Worm (Caenorhabditis elegans): ENCODE results near the gene C45H4.18.

C45H4.18 gene

DNA sequence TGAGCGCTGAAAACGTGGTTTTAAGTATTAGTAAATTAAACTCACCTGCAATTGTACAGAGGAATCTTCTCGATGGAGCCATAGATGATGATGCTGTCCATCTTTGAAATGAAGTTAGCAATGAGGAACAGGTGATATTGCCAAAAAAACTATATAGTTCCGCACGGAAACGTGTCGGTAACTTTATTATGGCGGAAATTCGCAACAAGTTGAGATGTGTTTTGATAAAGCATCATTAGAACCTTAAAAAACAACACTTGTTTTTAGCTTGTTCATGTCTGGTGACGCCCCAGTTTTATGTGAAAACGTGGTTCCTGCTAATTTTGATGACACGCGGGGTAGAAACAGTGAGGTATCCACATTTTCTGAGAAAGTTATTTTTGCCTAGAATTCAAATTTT lies 30.8 kb downstream of the C45H4.18 start, which contains the start of gene srt-40:
srt-40 (minus strand) TSS at position 101 of the 400 bp plus-strand sequence.
- TF ChIP-seq lin-15B (tag; optimal IDR thresholded peaks at IDR 0.05): no peak
- TF ChIP-seq lin-35 (GFP tag; optimal IDR thresholded peaks at IDR 0.05): no peak
- TF ChIP-seq nhr-28 (tag; optimal IDR thresholded peaks at IDR 0.05): no peak
- TF ChIP-seq nhr-85 (tag): no peak
- no peak for TF ChIP-seq unc-30 (tag; optimal IDR thresholded peaks at IDR 0.05)
- TF ChIP-seq isw-1 (GFP tag; IDR thresholded peaks at IDR 0.05): no peak
- TF ChIP-seq snu-23 (GFP tag; optimal IDR thresholded peaks at IDR 0.05): no peak
- no peak for TF ChIP-seq hpl-2 (GFP tag; optimal IDR thresholded peaks at IDR 0.05)
- no peak for TF ChIP-seq pax-3 (tag; optimal IDR thresholded peaks at IDR 0.05)
- TF ChIP-seq nhr-12 (tag; optimal IDR thresholded peaks at IDR 0.05): no peak
- no peak for TF ChIP-seq pqm-1 (tag; optimal IDR thresholded peaks at IDR 0.05)
- TF ChIP-seq unc-86 (tag; optimal IDR thresholded peaks at IDR 0.05): no peak

DNA sequence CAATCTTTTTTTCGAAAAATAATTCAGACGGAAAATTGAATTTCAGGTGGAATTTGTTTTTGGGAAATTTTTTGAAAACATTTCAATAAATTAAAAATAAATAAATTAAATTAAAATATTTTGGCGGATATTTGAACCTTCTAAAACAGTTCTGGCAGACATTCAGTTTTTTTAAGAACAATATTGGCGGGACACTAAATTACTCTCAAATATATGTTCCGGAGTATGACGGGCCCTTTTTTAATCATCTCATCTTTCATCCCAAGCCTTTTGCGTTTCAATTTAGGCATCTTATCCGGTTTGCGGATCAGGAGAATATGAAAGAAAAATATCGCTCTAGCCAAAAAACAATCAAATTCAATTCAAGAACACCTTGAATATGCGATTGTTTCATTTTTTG lies 31.5 kb downstream of the C45H4.18 start, which contains the start of gene svh-11:
svh-11 (plus strand) TSS at position 301 of the 400 bp plus-strand sequence.
- TF ChIP-seq fos-1 (tag; optimal IDR thresholded peaks at IDR 0.05): no peak
- TF ChIP-seq egl-13 (tag; optimal IDR thresholded peaks at IDR 0.05): no peak
- no peak for TF ChIP-seq mef-2 (tag; optimal IDR thresholded peaks at IDR 0.05)
- no peak for TF ChIP-seq ceh-90 (tag; optimal IDR thresholded peaks at IDR 0.05)
- TF ChIP-seq C04F5.9 (tag; optimal IDR thresholded peaks at IDR 0.05): no peak
- no peak for TF ChIP-seq pqm-1 (tag; optimal IDR thresholded peaks at IDR 0.05)
- TF ChIP-seq nhr-20 (tag; optimal IDR thresholded peaks at IDR 0.05): no peak
- TF ChIP-seq irx-1 (tag; optimal IDR thresholded peaks at IDR 0.05): no peak
- TF ChIP-seq sup-37 (GFP tag; optimal IDR thresholded peaks at IDR 0.05): no peak
- TF ChIP-seq nhr-76 (tag; optimal IDR thresholded peaks at IDR 0.05): no peak
- no peak for TF ChIP-seq nhr-28 (tag; optimal IDR thresholded peaks at IDR 0.05)
- no peak for TF ChIP-seq lin-14 (GFP tag; optimal IDR thresholded peaks at IDR 0.05)
- TF ChIP-seq nhr-11 (tag; optimal IDR thresholded peaks at IDR 0.05): no peak

DNA sequence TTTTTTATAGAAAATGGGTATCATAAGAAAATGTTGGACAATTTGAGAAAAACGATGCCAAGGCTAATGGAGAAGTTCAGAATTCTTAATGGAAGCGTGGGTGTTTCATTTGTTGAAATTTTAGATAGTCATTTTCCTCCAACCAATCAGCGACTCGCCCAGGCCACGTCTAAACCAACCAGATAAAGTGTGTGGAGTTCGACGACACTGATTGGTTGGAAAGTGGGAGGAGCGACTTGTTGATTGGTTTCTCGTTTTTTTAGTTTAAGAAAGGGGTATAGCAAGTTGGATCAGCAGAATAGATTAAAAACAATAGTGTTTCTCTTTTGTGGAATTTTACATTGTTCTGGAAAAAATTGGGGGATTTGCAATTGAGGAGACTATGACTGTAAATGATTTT lies 32.2 kb downstream of the C45H4.18 start:
- TF ChIP-seq unc-130 (tag; optimal IDR thresholded peaks at IDR 0.05): no peak
- TF ChIP-seq ceh-88 (GFP tag; IDR thresholded peaks at IDR 0.05): no peak
- TF ChIP-seq swsn-7 (tag; optimal IDR thresholded peaks at IDR 0.05): no peak
- TF ChIP-seq elt-3 (tag; optimal IDR thresholded peaks at IDR 0.05): no peak
- no peak for TF ChIP-seq fos-1 (tag; optimal IDR thresholded peaks at IDR 0.05)
- no peak for TF ChIP-seq nhr-19 (GFP tag; conservative IDR thresholded peaks at IDR 0.05)
- no peak for TF ChIP-seq ztf-11 (tag; optimal IDR thresholded peaks at IDR 0.05)
- no peak for TF ChIP-seq hpl-2 (GFP tag; optimal IDR thresholded peaks at IDR 0.05)
- no peak for TF ChIP-seq nhr-11 (tag; optimal IDR thresholded peaks at IDR 0.05)
- no peak for TF ChIP-seq fkh-4 (tag; optimal IDR thresholded peaks at IDR 0.05; ENCODE audit: borderline replicate concordance)
- TF ChIP-seq ztf-4 (tag; optimal IDR thresholded peaks at IDR 0.05): no peak
- no peak for TF ChIP-seq blmp-1 (tag; optimal IDR thresholded peaks at IDR 0.05)
- TF ChIP-seq efl-1 (optimal IDR thresholded peaks at IDR 0.05): no peak
- TF ChIP-seq efl-1 (GFP tag; optimal IDR thresholded peaks at IDR 0.05 in 1 of 2): no peak
- no peak for TF ChIP-seq lin-13 (GFP tag; optimal IDR thresholded peaks at IDR 0.05)
- no peak for TF ChIP-seq mdl-1 (tag; optimal IDR thresholded peaks at IDR 0.05)
- TF ChIP-seq lir-3 (tag; optimal IDR thresholded peaks at IDR 0.05; ENCODE audit: poor library complexity): no peak
- TF ChIP-seq unc-86 (tag; optimal IDR thresholded peaks at IDR 0.05): no peak
- TF ChIP-seq ama-1 (optimal IDR thresholded peaks at IDR 0.05): no peak
- no peak for TF ChIP-seq ets-5 (GFP tag; IDR thresholded peaks at IDR 0.05)
- no peak for TF ChIP-seq fkh-10 (GFP tag; optimal IDR thresholded peaks at IDR 0.05)

DNA sequence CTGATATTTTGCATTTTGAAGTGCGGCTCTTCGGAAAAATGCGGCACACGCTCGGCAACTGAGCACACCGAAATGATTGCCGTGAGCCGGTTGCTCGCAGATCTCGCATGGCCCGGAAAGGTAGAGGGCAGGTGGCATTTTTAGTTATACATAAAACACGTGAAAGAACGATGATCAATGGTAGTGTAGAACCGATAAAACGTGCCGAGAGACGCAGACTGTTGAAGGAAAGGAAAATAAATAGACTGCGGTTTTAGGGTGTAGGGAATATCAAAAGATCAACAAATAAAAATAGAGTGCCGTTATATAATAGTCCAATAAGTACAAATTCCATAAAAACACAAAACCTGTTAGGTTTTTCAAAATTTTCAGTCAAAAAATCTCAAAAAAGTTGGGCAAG lies 36.6 kb downstream of the C45H4.18 start, which contains the start of gene nhr-133:
nhr-133 (minus strand) TSS at position 183 of the 400 bp plus-strand sequence.
- TF ChIP-seq fkh-8 (tag; optimal IDR thresholded peaks at IDR 0.05): no peak
- TF ChIP-seq blmp-1 (tag; optimal IDR thresholded peaks at IDR 0.05): peak; percentile 22
- peak; percentile 9 for TF ChIP-seq elt-2 (tag; optimal IDR thresholded peaks at IDR 0.05)
- TF ChIP-seq mef-2 (tag; optimal IDR thresholded peaks at IDR 0.05): no peak
- TF ChIP-seq dpl-1 (GFP tag; optimal IDR thresholded peaks at IDR 0.05): peak in 2 of 3 experiments; percentile 2 to 8
- peak in 1 of 2 experiments; percentile 62 for TF ChIP-seq mdl-1 (tag; optimal IDR thresholded peaks at IDR 0.05)
- peak; percentile 39 for TF ChIP-seq snu-23 (GFP tag; optimal IDR thresholded peaks at IDR 0.05)
- TF ChIP-seq tlp-1 (tag; optimal IDR thresholded peaks at IDR 0.05): no peak
- TF ChIP-seq lin-35 (GFP tag; optimal IDR thresholded peaks at IDR 0.05): peak in 1 of 2 experiments; percentile 45
- TF ChIP-seq efl-1 (optimal IDR thresholded peaks at IDR 0.05): peak in 1 of 2 experiments; percentile 17
- no peak for TF ChIP-seq efl-1 (GFP tag; optimal IDR thresholded peaks at IDR 0.05 in 1 of 2)
- peak; percentile 73 for TF ChIP-seq nhr-20 (tag; optimal IDR thresholded peaks at IDR 0.05)
